Worm (Caenorhabditis elegans) whole organism, L1 larva: ENCODE results near the gene D1022.3.
A peak's percentile ranks its signal among the peaks of the same experiment; 100 is the strongest.

Experiments used
- C16A3.4 ChIP-seq: fragments of 150-350 bp; optimal IDR thresholded peaks from 2 replicates; lab custom pipeline; 2014; ENCODE audit warnings: missing biosample characterization, missing genetic modification characterization
- C34B4.2 ChIP-seq: sonication (generic microtip); optimal IDR thresholded peaks from 2 replicates; lab custom pipeline; 2017; ENCODE audit warnings: mild to moderate bottlenecking, missing genetic modification characterization, missing compliant biosample characterization
- Y116A8C.19 ChIP-seq: sonication (generic microtip); optimal IDR thresholded peaks from 2 replicates; lab custom pipeline; 2016; ENCODE audit warnings: missing compliant biosample characterization, missing genetic modification characterization, borderline replicate concordance
- aha-1 ChIP-seq: fragments of 150-350 bp; optimal IDR thresholded peaks from 2 replicates; lab custom pipeline; 2014; ENCODE audit warnings: missing biosample characterization, missing genetic modification characterization
- aly-2 ChIP-seq: fragments of 150-350 bp; optimal IDR thresholded peaks from 2 replicates; lab custom pipeline; 2014; ENCODE audit warnings: missing biosample characterization, missing genetic modification characterization
- ama-1 ChIP-seq: fragments of 150-350 bp; optimal IDR thresholded peaks from 2 replicates; lab custom pipeline; 2014
- blmp-1 ChIP-seq: fragments of 150-350 bp; optimal IDR thresholded peaks from 2 replicates; lab custom pipeline; 2014; ENCODE audit warnings: missing biosample characterization, missing genetic modification characterization
- ceh-63 ChIP-seq: fragments of 200-800 bp; sonication (Bioruptor generic); optimal IDR thresholded peaks from 2 replicates; lab custom pipeline; 2018; ENCODE audit warnings: mild to moderate bottlenecking, missing genetic modification characterization, missing compliant biosample characterization
- ceh-8 ChIP-seq: fragments of 200-800 bp; sonication (Bioruptor generic); optimal IDR thresholded peaks from 2 replicates; lab custom pipeline; 2018; ENCODE audit warnings: mild to moderate bottlenecking, missing genetic modification characterization, moderate library complexity, missing compliant biosample characterization
- ceh-82 ChIP-seq, 3 experiments: fragments of 150-350 bp in 1 of 3; sonication (generic microtip) in 2 of 3; optimal IDR thresholded peaks; 2 replicates each; lab custom pipeline; 2014 to 2017; ENCODE audit warnings: missing biosample characterization in 3 of 3, missing genetic modification characterization in 3 of 3
- ceh-88 ChIP-seq: fragments of 200-800 bp; sonication (Bioruptor generic); IDR thresholded peaks from 2 replicates; pipeline ENCODE4 v1.3.6; 2022; ENCODE audit warnings: missing genetic modification characterization, missing compliant biosample characterization
- efl-3 ChIP-seq: fragments of 200-800 bp; sonication (Bioruptor generic); optimal IDR thresholded peaks from 2 replicates; lab custom pipeline; 2018; ENCODE audit warnings: mild to moderate bottlenecking, missing genetic modification characterization, missing compliant biosample characterization
- egl-13 ChIP-seq: sonication (generic microtip); optimal IDR thresholded peaks from 2 replicates; lab custom pipeline; 2016; ENCODE audit warnings: missing genotype, missing genetic modification reagents, missing genetic modification characterization, missing compliant biosample characterization
- egl-27 ChIP-seq, 2 experiments: fragments of 150-350 bp in 1 of 2; sonication (generic microtip); optimal IDR thresholded peaks; 3 replicates each; lab custom pipeline; 2017 to 2018; ENCODE audit warnings: missing biosample characterization in 2 of 2, missing genetic modification characterization in 2 of 2, missing genetic modification reagents in 2 of 2
- elt-2 ChIP-seq: sonication (generic microtip); optimal IDR thresholded peaks from 2 replicates; lab custom pipeline; 2016; ENCODE audit warnings: missing genetic modification characterization, mild to moderate bottlenecking, inconsistent platforms, missing compliant biosample characterization, missing genetic modification reagents
- fkh-10 ChIP-seq: sonication (generic microtip); optimal IDR thresholded peaks from 2 replicates; lab custom pipeline; 2017; ENCODE audit warnings: missing biosample characterization, missing genetic modification reagents, missing genetic modification characterization
- fkh-4 ChIP-seq: sonication (generic microtip); optimal IDR thresholded peaks from 2 replicates; lab custom pipeline; 2016; ENCODE audit warnings: missing compliant biosample characterization, missing genetic modification characterization, borderline replicate concordance
- fos-1 ChIP-seq: fragments of 150-350 bp; optimal IDR thresholded peaks from 2 replicates; lab custom pipeline; 2014; ENCODE audit warnings: missing biosample characterization, missing genetic modification characterization
- hlh-4 ChIP-seq: sonication (generic microtip); optimal IDR thresholded peaks from 2 replicates; lab custom pipeline; 2016; ENCODE audit warnings: mild to moderate bottlenecking, missing genetic modification characterization, missing compliant biosample characterization
- hpl-2 ChIP-seq: fragments of 150-350 bp; optimal IDR thresholded peaks from 2 replicates; lab custom pipeline; 2014; ENCODE audit warnings: missing biosample characterization, missing genetic modification reagents, missing genetic modification characterization
- irx-1 ChIP-seq: sonication (generic microtip); optimal IDR thresholded peaks from 2 replicates; lab custom pipeline; 2016; ENCODE audit warnings: missing genetic modification characterization, missing compliant biosample characterization
- lin-14 ChIP-seq: fragments of 200-800 bp; sonication (Bioruptor generic); optimal IDR thresholded peaks from 2 replicates; lab custom pipeline; 2018; ENCODE audit warnings: mild to moderate bottlenecking, missing genetic modification characterization, moderate library complexity, missing compliant biosample characterization
- lsy-2 ChIP-seq, 2 experiments: fragments of 150-350 bp; optimal IDR thresholded peaks; 2 replicates each; lab custom pipeline; 2014; ENCODE audit warnings: missing biosample characterization in 2 of 2, missing genetic modification characterization in 2 of 2
- mdl-1 ChIP-seq, 2 experiments: fragments of 150-350 bp; optimal IDR thresholded peaks; 2 replicates each; lab custom pipeline; 2014 to 2017; ENCODE audit warnings: missing biosample characterization in 2 of 2, missing genetic modification characterization in 2 of 2, inconsistent platforms in 1 of 2
- mef-2 ChIP-seq: fragments of 150-350 bp; optimal IDR thresholded peaks from 2 replicates; lab custom pipeline; 2014; ENCODE audit warnings: missing biosample characterization, missing genetic modification characterization
- nhr-11 ChIP-seq: fragments of 150-350 bp; optimal IDR thresholded peaks from 2 replicates; lab custom pipeline; 2014; ENCODE audit warnings: missing biosample characterization, missing genetic modification characterization
- nhr-12 ChIP-seq: sonication (generic microtip); optimal IDR thresholded peaks from 2 replicates; lab custom pipeline; 2017; ENCODE audit warnings: missing biosample characterization, missing genetic modification characterization
- nhr-19 ChIP-seq: fragments of 200-800 bp; sonication (Bioruptor generic); conservative IDR thresholded peaks from 2 replicates; pipeline ENCODE4 v1.3.6; 2022; ENCODE audit warnings: missing genetic modification characterization, missing compliant biosample characterization
- nhr-20 ChIP-seq: sonication (generic microtip); optimal IDR thresholded peaks from 2 replicates; lab custom pipeline; 2016; ENCODE audit warnings: mild to moderate bottlenecking, missing genetic modification characterization, missing compliant biosample characterization
- nhr-28 ChIP-seq: fragments of 150-350 bp; optimal IDR thresholded peaks from 2 replicates; lab custom pipeline; 2014; ENCODE audit warnings: missing biosample characterization, missing genetic modification characterization
- nhr-47 ChIP-seq: sonication (generic microtip); optimal IDR thresholded peaks from 2 replicates; lab custom pipeline; 2016; ENCODE audit warnings: mild to moderate bottlenecking, missing genetic modification characterization, moderate library complexity, missing compliant biosample characterization
- nhr-84 ChIP-seq: sonication (generic microtip); optimal IDR thresholded peaks from 2 replicates; lab custom pipeline; 2017; ENCODE audit warnings: missing biosample characterization, missing genetic modification characterization
- nhr-85 ChIP-seq: sonication (generic microtip); peaks from one replicate; lab custom pipeline; 2016; ENCODE audit warnings: missing genetic modification characterization, inconsistent platforms, missing compliant biosample characterization
- nhr-90 ChIP-seq: sonication (generic microtip); optimal IDR thresholded peaks from 2 replicates; lab custom pipeline; 2016; ENCODE audit warnings: mild to moderate bottlenecking, missing genetic modification characterization, missing compliant biosample characterization; ENCODE audit not compliant: poor library complexity
- pax-3 ChIP-seq: fragments of 200-800 bp; sonication (Bioruptor generic); optimal IDR thresholded peaks from 2 replicates; lab custom pipeline; 2018; ENCODE audit warnings: mild to moderate bottlenecking, missing genetic modification characterization, moderate library complexity, missing compliant biosample characterization
- pqm-1 ChIP-seq: sonication (generic microtip); optimal IDR thresholded peaks from 3 replicates; lab custom pipeline; 2017; ENCODE audit warnings: missing biosample characterization, missing genetic modification characterization
- rnt-1 ChIP-seq: sonication (generic microtip); optimal IDR thresholded peaks from 2 replicates; lab custom pipeline; 2016; ENCODE audit warnings: mild to moderate bottlenecking, missing genetic modification characterization, moderate library complexity, missing compliant biosample characterization
- skn-1 ChIP-seq: fragments of 150-350 bp; optimal IDR thresholded peaks from 2 replicates; lab custom pipeline; 2014; ENCODE audit warnings: missing biosample characterization, missing genetic modification characterization
- snpc-4 ChIP-seq: fragments of 150-350 bp; optimal IDR thresholded peaks from 2 replicates; lab custom pipeline; 2014; ENCODE audit warnings: missing biosample characterization, missing genetic modification characterization
- snu-23 ChIP-seq: sonication (generic microtip); optimal IDR thresholded peaks from 2 replicates; lab custom pipeline; 2016; ENCODE audit warnings: missing genetic modification characterization, missing compliant biosample characterization
- sup-37 ChIP-seq: fragments of 200-800 bp; sonication (Bioruptor generic); optimal IDR thresholded peaks from 2 replicates; lab custom pipeline; 2018; ENCODE audit warnings: mild to moderate bottlenecking, missing genetic modification characterization, missing compliant biosample characterization
- swsn-7 ChIP-seq: sonication (generic microtip); optimal IDR thresholded peaks from 2 replicates; lab custom pipeline; 2016; ENCODE audit warnings: missing genetic modification characterization, missing compliant biosample characterization
- tlp-1 ChIP-seq: fragments of 150-350 bp; optimal IDR thresholded peaks from 2 replicates; lab custom pipeline; 2014; ENCODE audit warnings: missing biosample characterization, missing genetic modification characterization
- unc-130 ChIP-seq: fragments of 150-350 bp; optimal IDR thresholded peaks from 2 replicates; lab custom pipeline; 2017; ENCODE audit warnings: missing biosample characterization, missing genetic modification characterization, inconsistent platforms
- unc-86 ChIP-seq: sonication (generic microtip); optimal IDR thresholded peaks from 2 replicates; lab custom pipeline; 2016; ENCODE audit warnings: missing genetic modification characterization, missing compliant biosample characterization
- vab-15 ChIP-seq: sonication (generic microtip); optimal IDR thresholded peaks from 2 replicates; lab custom pipeline; 2017; ENCODE audit warnings: missing genotype, mild to moderate bottlenecking, missing genetic modification characterization, missing compliant biosample characterization
- xbp-1 ChIP-seq: sonication (generic microtip); optimal IDR thresholded peaks from 2 replicates; lab custom pipeline; 2016; ENCODE audit warnings: missing genetic modification characterization, missing compliant biosample characterization
- zag-1 ChIP-seq: fragments of 150-350 bp; optimal IDR thresholded peaks from 2 replicates; lab custom pipeline; 2014; ENCODE audit warnings: missing biosample characterization, missing genetic modification characterization
- zip-4 ChIP-seq: fragments of 200-800 bp; sonication (Bioruptor generic); optimal IDR thresholded peaks from 2 replicates; lab custom pipeline; 2018; ENCODE audit warnings: mild to moderate bottlenecking, missing genetic modification characterization, moderate library complexity, missing compliant biosample characterization
- ztf-4 ChIP-seq: fragments of 150-350 bp; optimal IDR thresholded peaks from 2 replicates; lab custom pipeline; 2014; ENCODE audit warnings: missing biosample characterization, missing genetic modification characterization

Gene D1022.3

ce11 chrII:7489605-7490004 is 33.5 kb upstream of the D1022.3 start, which contains the start of gene D1022.9:
Gene D1022.9 (minus strand): TSS chrII:7489705.
- TF ChIP-seq nhr-11 (no peak), fos-1 (tag; lab: Kevin White, UChicago) (no peak), blmp-1 (no peak), efl-3 (GFP tag; lab: Kevin White, UChicago) (no peak), egl-27 (tag; optimal IDR thresholded peaks at IDR 0.05; lab: Kevin White, UChicago) (no peak), nhr-90 (tag; lab: Kevin White, UChicago) (no peak), nhr-28 (tag; lab: Kevin White, UChicago) (no peak), C16A3.4 (tag; lab: Kevin White, UChicago) (no peak), vab-15 (no peak), ceh-88 (no peak), pax-3 (tag; lab: Kevin White, UChicago) (no peak), lin-14 (GFP tag; lab: Kevin White, UChicago) (no peak), xbp-1 (tag; lab: Kevin White, UChicago) (no peak), irx-1 (tag; lab: Kevin White, UChicago) (no peak), skn-1 (no peak), ceh-8 (GFP tag; lab: Kevin White, UChicago) (no peak), ama-1 (lab: Kevin White, UChicago) (no peak), tlp-1 (tag; lab: Kevin White, UChicago) (no peak), ceh-63 (GFP tag; lab: Kevin White, UChicago) (no peak), snu-23 (GFP tag; lab: Kevin White, UChicago) (no peak)

- no peak for TF ChIP-seq nhr-20
- TF ChIP-seq aha-1 (tag; lab: Kevin White, UChicago): no peak
- no peak for TF ChIP-seq rnt-1 (tag; lab: Kevin White, UChicago)
- TF ChIP-seq hpl-2 (GFP tag; lab: Kevin White, UChicago): no peak
- TF ChIP-seq lsy-2 (tag; optimal IDR thresholded peaks at IDR 0.05; lab: Kevin White, UChicago): no peak
- no peak for TF ChIP-seq mdl-1 (tag; optimal IDR thresholded peaks at IDR 0.05; lab: Kevin White, UChicago)
- no peak for TF ChIP-seq elt-2 (tag; lab: Kevin White, UChicago)
- TF ChIP-seq unc-86 (tag; lab: Kevin White, UChicago): no peak
- no peak for TF ChIP-seq unc-130
- no peak for TF ChIP-seq tlp-1 (tag; lab: Kevin White, UChicago)
- no peak for TF ChIP-seq nhr-12 (tag; lab: Kevin White, UChicago)
- TF ChIP-seq irx-1 (tag; lab: Kevin White, UChicago): no peak
- TF ChIP-seq pqm-1 (tag; lab: Kevin White, UChicago): no peak
- no peak for TF ChIP-seq nhr-19 (GFP tag; lab: Robert Waterston, UW)
- TF ChIP-seq fkh-4: no peak
- no peak for TF ChIP-seq nhr-47 (tag; lab: Kevin White, UChicago)
- TF ChIP-seq nhr-28 (tag; lab: Kevin White, UChicago): no peak
- TF ChIP-seq egl-13: no peak
- TF ChIP-seq zag-1 (tag; lab: Kevin White, UChicago): no peak
- no peak for TF ChIP-seq C16A3.4 (tag; lab: Kevin White, UChicago)
Measured at ce11 chrII:7483009-7483408, 26.9 kb upstream of the D1022.3 start, which contains the start of gene cah-2. Gene cah-2 (minus strand): TSS chrII:7483109.

ce11 chrII:7478487-7479234 is 22.6 kb upstream of the D1022.3 start, which contains the start of the genes aka-1 and ubc-6:
Gene aka-1 (minus strand): TSS chrII:7478537.
Gene ubc-6 (plus strand): TSS chrII:7479187.
- TF ChIP-seq nhr-85 (tag; lab: Kevin White, UChicago) (peak; percentile 93), xbp-1 (tag; lab: Kevin White, UChicago) (peak; percentile 81), fkh-10 (GFP tag; lab: Kevin White, UChicago) (peak; percentile 58), nhr-84 (no peak), swsn-7 (peak; percentile 79), sup-37 (GFP tag; lab: Kevin White, UChicago) (no peak), mef-2 (tag; lab: Kevin White, UChicago) (no peak), C34B4.2 (no peak), Y116A8C.19 (tag; lab: Kevin White, UChicago) (no peak), zag-1 (tag; lab: Kevin White, UChicago) (no peak), fkh-4 (no peak), snpc-4 (tag; lab: Kevin White, UChicago) (peak; percentile 42), ceh-82 (tag; optimal IDR thresholded peaks at IDR 0.05; lab: Kevin White, UChicago) (peak; percentile 46 to 85 (median 68)), lsy-2 (tag; optimal IDR thresholded peaks at IDR 0.05; lab: Kevin White, UChicago) (peak; percentile 80 to 84), hlh-4 (tag; lab: Kevin White, UChicago) (no peak), zip-4 (GFP tag; lab: Kevin White, UChicago) (peak; percentile 50), blmp-1 (peak; percentile 49), ztf-4 (tag; lab: Kevin White, UChicago) (peak; percentile 8), aly-2 (tag; lab: Kevin White, UChicago) (no peak)
